Worm (Caenorhabditis elegans) whole organism, L1 larva: Measurements from ENCODE around the gene C50B6.3.

Experiments
- C04F5.9 ChIP-seq: sonication (generic microtip); optimal IDR thresholded peaks from 2 replicates; lab custom pipeline; 2016; ENCODE audit warnings: missing genetic modification characterization, missing compliant biosample characterization
- F16B12.6 ChIP-seq: fragments of 150-350 bp; optimal IDR thresholded peaks from 2 replicates; lab custom pipeline; 2014; ENCODE audit warnings: missing biosample characterization, missing genetic modification characterization
- aha-1 ChIP-seq: fragments of 150-350 bp; optimal IDR thresholded peaks from 2 replicates; lab custom pipeline; 2014; ENCODE audit warnings: missing biosample characterization, missing genetic modification characterization
- aly-2 ChIP-seq: fragments of 150-350 bp; optimal IDR thresholded peaks from 2 replicates; lab custom pipeline; 2014; ENCODE audit warnings: missing biosample characterization, missing genetic modification characterization
- blmp-1 ChIP-seq: fragments of 150-350 bp; optimal IDR thresholded peaks from 2 replicates; lab custom pipeline; 2014; ENCODE audit warnings: missing biosample characterization, missing genetic modification characterization
- ceh-82 ChIP-seq, 3 experiments: fragments of 150-350 bp in 1 of 3; sonication (generic microtip) in 2 of 3; optimal IDR thresholded peaks; 2 replicates each; lab custom pipeline; 2014 to 2017; ENCODE audit warnings: missing biosample characterization in 3 of 3, missing genetic modification characterization in 3 of 3
- ceh-88 ChIP-seq: fragments of 200-800 bp; sonication (Bioruptor generic); IDR thresholded peaks from 2 replicates; pipeline ENCODE4 v1.3.6; 2022; ENCODE audit warnings: missing genetic modification characterization, missing compliant biosample characterization
- dsc-1 ChIP-seq: sonication (generic microtip); optimal IDR thresholded peaks from 2 replicates; lab custom pipeline; 2016; ENCODE audit warnings: mild to moderate bottlenecking, missing genetic modification characterization, missing compliant biosample characterization
- efl-1 ChIP-seq, 4 experiments: fragments of 150-350 bp; optimal IDR thresholded peaks in 3 of 4; peaks in 1 of 4; 1 replicate in 1 of 4; 2 replicates in 3 of 4; lab custom pipeline; 2014; ENCODE audit warnings: missing biosample characterization in 2 of 4, missing genetic modification characterization in 2 of 4, missing genetic modification reagents in 2 of 4
- egl-27 ChIP-seq, 2 experiments: fragments of 150-350 bp in 1 of 2; sonication (generic microtip); optimal IDR thresholded peaks; 3 replicates each; lab custom pipeline; 2017 to 2018; ENCODE audit warnings: missing biosample characterization in 2 of 2, missing genetic modification characterization in 2 of 2, missing genetic modification reagents in 2 of 2
- elt-2 ChIP-seq: sonication (generic microtip); optimal IDR thresholded peaks from 2 replicates; lab custom pipeline; 2016; ENCODE audit warnings: missing genetic modification characterization, mild to moderate bottlenecking, inconsistent platforms, missing compliant biosample characterization, missing genetic modification reagents
- elt-3 ChIP-seq, 6 experiments: fragments of 150-350 bp in 1 of 6; sonication (generic microtip); optimal IDR thresholded peaks; 2 replicates each; lab custom pipeline; 2017 to 2018; ENCODE audit warnings: missing biosample characterization in 6 of 6, missing genetic modification characterization in 6 of 6, inconsistent platforms in 1 of 6
- ets-5 ChIP-seq: fragments of 200-800 bp; sonication (Bioruptor generic); IDR thresholded peaks from 2 replicates; pipeline ENCODE4 v1.3.6; 2022; ENCODE audit warnings: missing genetic modification characterization, missing compliant biosample characterization
- fkh-10 ChIP-seq: sonication (generic microtip); optimal IDR thresholded peaks from 2 replicates; lab custom pipeline; 2017; ENCODE audit warnings: missing biosample characterization, missing genetic modification reagents, missing genetic modification characterization
- hlh-17 ChIP-seq: fragments of 200-800 bp; sonication (Bioruptor generic); optimal IDR thresholded peaks from 2 replicates; lab custom pipeline; 2018; ENCODE audit warnings: missing genetic modification characterization, mild to moderate bottlenecking, missing compliant biosample characterization, moderate library complexity, borderline replicate concordance
- hlh-4 ChIP-seq: sonication (generic microtip); optimal IDR thresholded peaks from 2 replicates; lab custom pipeline; 2016; ENCODE audit warnings: mild to moderate bottlenecking, missing genetic modification characterization, missing compliant biosample characterization
- irx-1 ChIP-seq: sonication (generic microtip); optimal IDR thresholded peaks from 2 replicates; lab custom pipeline; 2016; ENCODE audit warnings: missing genetic modification characterization, missing compliant biosample characterization
- isw-1 ChIP-seq: fragments of 200-800 bp; sonication (Bioruptor generic); IDR thresholded peaks from 2 replicates; pipeline ENCODE4 v1.3.6; 2022; ENCODE audit warnings: missing genetic modification characterization, missing compliant biosample characterization
- jun-1 ChIP-seq: fragments of 150-350 bp; optimal IDR thresholded peaks from 2 replicates; lab custom pipeline; 2014; ENCODE audit warnings: missing biosample characterization, missing genetic modification reagents, missing genetic modification characterization
- lin-13 ChIP-seq: fragments of 150-350 bp; optimal IDR thresholded peaks from 2 replicates; lab custom pipeline; 2014; ENCODE audit warnings: missing biosample characterization, missing genetic modification reagents, missing genetic modification characterization
- lin-14 ChIP-seq: fragments of 200-800 bp; sonication (Bioruptor generic); optimal IDR thresholded peaks from 2 replicates; lab custom pipeline; 2018; ENCODE audit warnings: mild to moderate bottlenecking, missing genetic modification characterization, moderate library complexity, missing compliant biosample characterization
- lin-15B ChIP-seq: fragments of 150-350 bp; sonication (generic microtip); optimal IDR thresholded peaks from 3 replicates; lab custom pipeline; 2014; ENCODE audit warnings: missing biosample characterization, missing genetic modification characterization
- lin-35 ChIP-seq, 2 experiments: fragments of 150-350 bp; optimal IDR thresholded peaks; 2 replicates each; lab custom pipeline; 2014; ENCODE audit warnings: missing biosample characterization in 2 of 2, missing genetic modification characterization in 2 of 2, missing genetic modification reagents in 2 of 2
- lin-39 ChIP-seq: fragments of 150-350 bp; optimal IDR thresholded peaks from 2 replicates; lab custom pipeline; 2014; ENCODE audit warnings: missing biosample characterization, missing genetic modification reagents, missing genetic modification characterization
- lir-3 ChIP-seq: sonication (generic microtip); optimal IDR thresholded peaks from 2 replicates; lab custom pipeline; 2016; ENCODE audit warnings: mild to moderate bottlenecking, missing genetic modification characterization, moderate library complexity, missing compliant biosample characterization; ENCODE audit not compliant: poor library complexity
- lsy-2 ChIP-seq, 2 experiments: fragments of 150-350 bp; optimal IDR thresholded peaks; 2 replicates each; lab custom pipeline; 2014; ENCODE audit warnings: missing biosample characterization in 2 of 2, missing genetic modification characterization in 2 of 2
- mab-9 ChIP-seq: fragments of 200-800 bp; sonication (Bioruptor generic); IDR thresholded peaks from 2 replicates; pipeline ENCODE4 v1.3.6; 2022; ENCODE audit warnings: missing genetic modification reagents, missing genetic modification characterization, missing compliant biosample characterization
- mep-1 ChIP-seq: fragments of 150-350 bp; optimal IDR thresholded peaks from 2 replicates; lab custom pipeline; 2014; ENCODE audit warnings: missing biosample characterization, missing genetic modification characterization
- nhr-11 ChIP-seq: fragments of 150-350 bp; optimal IDR thresholded peaks from 2 replicates; lab custom pipeline; 2014; ENCODE audit warnings: missing biosample characterization, missing genetic modification characterization
- nhr-12 ChIP-seq: sonication (generic microtip); optimal IDR thresholded peaks from 2 replicates; lab custom pipeline; 2017; ENCODE audit warnings: missing biosample characterization, missing genetic modification characterization
- nhr-20 ChIP-seq: sonication (generic microtip); optimal IDR thresholded peaks from 2 replicates; lab custom pipeline; 2016; ENCODE audit warnings: mild to moderate bottlenecking, missing genetic modification characterization, missing compliant biosample characterization
- nhr-28 ChIP-seq: fragments of 150-350 bp; optimal IDR thresholded peaks from 2 replicates; lab custom pipeline; 2014; ENCODE audit warnings: missing biosample characterization, missing genetic modification characterization
- nhr-71 ChIP-seq: sonication (generic microtip); optimal IDR thresholded peaks from 2 replicates; lab custom pipeline; 2016; ENCODE audit warnings: mild to moderate bottlenecking, missing genetic modification characterization, moderate library complexity, missing compliant biosample characterization
- nhr-84 ChIP-seq: sonication (generic microtip); optimal IDR thresholded peaks from 2 replicates; lab custom pipeline; 2017; ENCODE audit warnings: missing biosample characterization, missing genetic modification characterization
- nhr-85 ChIP-seq: sonication (generic microtip); peaks from one replicate; lab custom pipeline; 2016; ENCODE audit warnings: missing genetic modification characterization, inconsistent platforms, missing compliant biosample characterization
- nhr-90 ChIP-seq: sonication (generic microtip); optimal IDR thresholded peaks from 2 replicates; lab custom pipeline; 2016; ENCODE audit warnings: mild to moderate bottlenecking, missing genetic modification characterization, missing compliant biosample characterization; ENCODE audit not compliant: poor library complexity
- pqm-1 ChIP-seq: sonication (generic microtip); optimal IDR thresholded peaks from 3 replicates; lab custom pipeline; 2017; ENCODE audit warnings: missing biosample characterization, missing genetic modification characterization
- rnt-1 ChIP-seq: sonication (generic microtip); optimal IDR thresholded peaks from 2 replicates; lab custom pipeline; 2016; ENCODE audit warnings: mild to moderate bottlenecking, missing genetic modification characterization, moderate library complexity, missing compliant biosample characterization
- snpc-4 ChIP-seq: fragments of 150-350 bp; optimal IDR thresholded peaks from 2 replicates; lab custom pipeline; 2014; ENCODE audit warnings: missing biosample characterization, missing genetic modification characterization
- sox-4 ChIP-seq: sonication (generic microtip); optimal IDR thresholded peaks from 2 replicates; lab custom pipeline; 2016; ENCODE audit warnings: missing genetic modification characterization, missing compliant biosample characterization
- sptf-1 ChIP-seq: fragments of 150-350 bp; optimal IDR thresholded peaks from 2 replicates; lab custom pipeline; 2014; ENCODE audit warnings: missing biosample characterization, missing genetic modification characterization
- sup-37 ChIP-seq: fragments of 200-800 bp; sonication (Bioruptor generic); optimal IDR thresholded peaks from 2 replicates; lab custom pipeline; 2018; ENCODE audit warnings: mild to moderate bottlenecking, missing genetic modification characterization, missing compliant biosample characterization
- unc-98 ChIP-seq: fragments of 200-800 bp; sonication (Bioruptor generic); IDR thresholded peaks from 2 replicates; pipeline ENCODE4 v1.3.6; 2022; ENCODE audit warnings: missing genetic modification characterization, missing compliant biosample characterization
- xbp-1 ChIP-seq: sonication (generic microtip); optimal IDR thresholded peaks from 2 replicates; lab custom pipeline; 2016; ENCODE audit warnings: missing genetic modification characterization, missing compliant biosample characterization

C50B6.3 gene

ce11 chrV:13350302-13350701 is 36.9 kb downstream of the C50B6.3 start:
- TF ChIP-seq fkh-10 (peak; percentile 57), lsy-2 (tag; optimal IDR thresholded peaks at IDR 0.05; lab: Kevin White, UChicago) (no peak)
- TF ChIP-seq, all 84 proteins: peak for 1

- TF ChIP-seq rnt-1 (no peak), efl-1 (optimal IDR thresholded peaks at IDR 0.05; lab: Kevin White, UChicago) (no peak), efl-1 (GFP tag; optimal IDR thresholded peaks at IDR 0.05 in 1 of 2; lab: Kevin White, UChicago) (no peak), ceh-88 (no peak), mep-1 (no peak), nhr-71 (tag; lab: Kevin White, UChicago) (peak; percentile 57), elt-3 (tag; optimal IDR thresholded peaks at IDR 0.05; lab: Kevin White, UChicago) (no peak), isw-1 (GFP tag; lab: Robert Waterston, UW) (no peak), sox-4 (no peak), elt-2 (tag; lab: Kevin White, UChicago) (no peak), ets-5 (GFP tag; lab: Robert Waterston, UW) (no peak), F16B12.6 (no peak), lin-13 (GFP tag; lab: Kevin White, UChicago) (no peak), sptf-1 (tag; lab: Kevin White, UChicago) (no peak), dsc-1 (tag; lab: Kevin White, UChicago) (no peak), lin-39 (tag; lab: Kevin White, UChicago) (peak; percentile 27), jun-1 (tag; lab: Kevin White, UChicago) (no peak), lir-3 (tag; lab: Kevin White, UChicago) (no peak), lin-14 (GFP tag; lab: Kevin White, UChicago) (peak; percentile 63), nhr-85 (tag; lab: Kevin White, UChicago) (no peak), aha-1 (no peak), mab-9 (GFP tag; lab: Robert Waterston, UW) (peak; percentile 68)
Observed at ce11 chrV:13351773-13352172, 38.4 kb downstream of the C50B6.3 start.

ce11 chrV:13352415-13352814 is 39.0 kb downstream of the C50B6.3 start:
- TF ChIP-seq lin-14 (GFP tag; lab: Kevin White, UChicago) (peak; percentile 61), mab-9 (GFP tag; lab: Robert Waterston, UW) (peak; percentile 78), irx-1 (tag; lab: Kevin White, UChicago) (no peak)

ce11 chrV:13356210-13356609 is 42.8 kb downstream of the C50B6.3 start:
- no peak for TF ChIP-seq efl-1 (optimal IDR thresholded peaks at IDR 0.05; lab: Kevin White, UChicago)
- peak in 1 of 2 experiments; percentile 81 for TF ChIP-seq efl-1 (GFP tag; optimal IDR thresholded peaks at IDR 0.05 in 1 of 2; lab: Kevin White, UChicago)
- TF ChIP-seq pqm-1: no peak

- TF ChIP-seq hlh-17 (GFP tag; lab: Kevin White, UChicago): no peak
- TF ChIP-seq nhr-28 (tag; lab: Kevin White, UChicago): no peak
- TF ChIP-seq xbp-1 (tag; lab: Kevin White, UChicago): no peak
- no peak for TF ChIP-seq nhr-12 (tag; lab: Kevin White, UChicago)
- no peak for TF ChIP-seq hlh-4 (tag; lab: Kevin White, UChicago)
- TF ChIP-seq aly-2 (tag; lab: Kevin White, UChicago): no peak
- no peak for TF ChIP-seq snpc-4 (tag; lab: Kevin White, UChicago)
- TF ChIP-seq C04F5.9 (tag; lab: Kevin White, UChicago): no peak
- TF ChIP-seq rnt-1: no peak
- TF ChIP-seq blmp-1 (tag; lab: Kevin White, UChicago): peak; percentile 26
- TF ChIP-seq sup-37: no peak
- TF ChIP-seq lin-35 (GFP tag; optimal IDR thresholded peaks at IDR 0.05; lab: Kevin White, UChicago): peak in 1 of 2 experiments; percentile 30
- TF ChIP-seq egl-27 (tag; optimal IDR thresholded peaks at IDR 0.05; lab: Kevin White, UChicago): no peak
- TF ChIP-seq nhr-90 (tag; lab: Kevin White, UChicago): no peak
- TF ChIP-seq nhr-84 (tag; lab: Kevin White, UChicago): no peak
- TF ChIP-seq elt-2 (tag; lab: Kevin White, UChicago): peak; percentile 91
- TF ChIP-seq fkh-10: no peak
- TF ChIP-seq ceh-82 (tag; optimal IDR thresholded peaks at IDR 0.05; lab: Kevin White, UChicago): no peak
- peak; percentile 35 for TF ChIP-seq nhr-20 (tag; lab: Kevin White, UChicago)
- TF ChIP-seq F16B12.6: no peak
- no peak for TF ChIP-seq nhr-11 (tag; lab: Kevin White, UChicago)
- TF ChIP-seq unc-98 (GFP tag; lab: Robert Waterston, UW): no peak
- TF ChIP-seq lin-15B (tag; lab: Kevin White, UChicago): no peak
Observed at ce11 chrV:13357652-13358281, 44.4 kb downstream of the C50B6.3 start, which contains the start of gene F32H5.1. TSS of gene F32H5.1 (minus strand) at chrV:13358037.
